3 fruit fly cellular contexts compared by ENCODE assay signal in genomic region chr3R:25292864-25293284, dm6.
A peak's percentile ranks its signal among the peaks of the same experiment; 100 is the strongest.
TF ChIP-seq lines count a peak whose summit lies in the region.

TSS of gene CG31098 (minus strand) at chr3R:25292977.

TF ChIP-seq in whole organism, adult, 20 proteins besides CTCF, POLR2A, EP300 and RAD21 (continued from another document):
- TF ChIP-seq pad (GFP tag; optimal IDR thresholded peaks at IDR 0.05; lab: Kevin White, UChicago) (peak; percentile 35), cic (GFP tag; optimal IDR thresholded peaks at IDR 0.05; lab: Kevin White, UChicago) (peak; percentile 92)

TF ChIP-seq in whole organism, embryonic, 481 proteins besides CTCF, POLR2A, EP300 and RAD21 (continued from another document and continues in another):
- TF ChIP-seq CG17328 (GFP tag; IDR thresholded peaks at IDR 0.05; lab: Robert Waterston, UW), result no peak
- no peak for TF ChIP-seq jigr1 (GFP tag; IDR thresholded peaks at IDR 0.05; lab: Robert Waterston, UW)
- peak; percentile 47 to 51 for TF ChIP-seq Trl (optimal IDR thresholded peaks at IDR 0.05; lab: Kevin White, UChicago)
- TF ChIP-seq Trl (GFP tag; optimal IDR thresholded peaks at IDR 0.05; lab: Kevin White, UChicago), result no peak
- TF ChIP-seq odd (GFP tag; optimal IDR thresholded peaks at IDR 0.05; lab: Kevin White, UChicago), result peak; percentile 53
- no peak for TF ChIP-seq dimm (GFP tag; IDR thresholded peaks at IDR 0.05; lab: Robert Waterston, UW)
- TF ChIP-seq Hr3 (GFP tag; optimal IDR thresholded peaks at IDR 0.05; lab: Kevin White, UChicago), result no peak
- peak; percentile 39 for TF ChIP-seq ATbp (GFP tag; optimal IDR thresholded peaks at IDR 0.05; lab: Kevin White, UChicago)
- TF ChIP-seq CG2129 (GFP tag; IDR thresholded peaks at IDR 0.05; lab: Robert Waterston, UW; ENCODE audit: partially characterized antibody), result no peak
- TF ChIP-seq Atf-2 (GFP tag; optimal IDR thresholded peaks at IDR 0.05; lab: Kevin White, UChicago), result no peak
- TF ChIP-seq tna (GFP tag; IDR thresholded peaks at IDR 0.05; lab: Robert Waterston, UW; ENCODE audit: partially characterized antibody), result no peak
- no peak for TF ChIP-seq CG17912 (GFP tag; optimal IDR thresholded peaks at IDR 0.05; lab: Kevin White, UChicago)
- TF ChIP-seq usp (GFP tag; optimal IDR thresholded peaks at IDR 0.05; lab: Kevin White, UChicago), result no peak
- TF ChIP-seq CG4707 (GFP tag; optimal IDR thresholded peaks at IDR 0.05; lab: Kevin White, UChicago), result no peak
- no peak for TF ChIP-seq CG11695 (GFP tag; IDR thresholded peaks at IDR 0.05; lab: Robert Waterston, UW)
- TF ChIP-seq zfh1 (GFP tag; IDR thresholded peaks at IDR 0.05; lab: Robert Waterston, UW), result no peak
- no peak for TF ChIP-seq CG6791 (GFP tag; IDR thresholded peaks at IDR 0.05; lab: Robert Waterston, UW; ENCODE audit: partially characterized antibody)
- TF ChIP-seq Dfd (GFP tag; optimal IDR thresholded peaks at IDR 0.05; lab: Kevin White, UChicago), result no peak
- TF ChIP-seq oc (tag; optimal IDR thresholded peaks at IDR 0.05; lab: Kevin White, UChicago), result no peak
- no peak for TF ChIP-seq D (optimal IDR thresholded peaks at IDR 0.05; lab: Kevin White, UChicago)
- no peak for TF ChIP-seq D (GFP tag; optimal IDR thresholded peaks at IDR 0.05; lab: Kevin White, UChicago)
- TF ChIP-seq CG2889 (GFP tag; IDR thresholded peaks at IDR 0.05; lab: Robert Waterston, UW), result no peak
- peak; percentile 12 for TF ChIP-seq CG13424 (tag; optimal IDR thresholded peaks at IDR 0.05; lab: Kevin White, UChicago)
- TF ChIP-seq zen (tag; optimal IDR thresholded peaks at IDR 0.05; lab: Kevin White, UChicago), result no peak
- no peak for TF ChIP-seq wdn (GFP tag; IDR thresholded peaks at IDR 0.05; lab: Robert Waterston, UW)
- TF ChIP-seq sisA (GFP tag; IDR thresholded peaks at IDR 0.05; lab: Robert Waterston, UW), result no peak
- TF ChIP-seq Rfx (GFP tag; IDR thresholded peaks at IDR 0.05; lab: Robert Waterston, UW), result peak; percentile 7; the same call in 1 of the 2 replicates
- no peak for TF ChIP-seq Opbp (GFP tag; IDR thresholded peaks at IDR 0.05; lab: Robert Waterston, UW; ENCODE audit: partially characterized antibody)
- TF ChIP-seq PHDP (tag; optimal IDR thresholded peaks at IDR 0.05; lab: Kevin White, UChicago), result peak; percentile 60
- TF ChIP-seq CG8290 (GFP tag; optimal IDR thresholded peaks at IDR 0.05; lab: Kevin White, UChicago), result no peak
- TF ChIP-seq CG8290 (tag; optimal IDR thresholded peaks at IDR 0.05; lab: Kevin White, UChicago), result peak in 1 of 2 experiments; percentile 11
- peak; percentile 51 for TF ChIP-seq CG13894 (tag; optimal IDR thresholded peaks at IDR 0.05; lab: Kevin White, UChicago)
- TF ChIP-seq CG13296 (GFP tag; optimal IDR thresholded peaks at IDR 0.05; lab: Kevin White, UChicago), result peak; percentile 70
- TF ChIP-seq D19B (GFP tag; optimal IDR thresholded peaks at IDR 0.05; lab: Kevin White, UChicago), result no peak
- TF ChIP-seq NC2α (GFP tag; optimal IDR thresholded peaks at IDR 0.05; lab: Kevin White, UChicago), result no peak
- TF ChIP-seq org-1 (GFP tag; optimal IDR thresholded peaks at IDR 0.05; lab: Kevin White, UChicago), result no peak
- no peak for TF ChIP-seq Deaf1 (tag; optimal IDR thresholded peaks at IDR 0.05; lab: Kevin White, UChicago)
- TF ChIP-seq lola (GFP tag; optimal IDR thresholded peaks at IDR 0.05; lab: Kevin White, UChicago), result no peak
- no peak for TF ChIP-seq tgo (GFP tag; IDR thresholded peaks at IDR 0.05; lab: Robert Waterston, UW)
- no peak for TF ChIP-seq CG4424 (GFP tag; optimal IDR thresholded peaks at IDR 0.05; lab: Kevin White, UChicago)
- TF ChIP-seq ind (GFP tag; optimal IDR thresholded peaks at IDR 0.05; lab: Kevin White, UChicago), result no peak
- TF ChIP-seq zen2 (GFP tag; IDR thresholded peaks at IDR 0.05; lab: Robert Waterston, UW; ENCODE audit: partially characterized antibody), result no peak
- TF ChIP-seq CG31388 (GFP tag; optimal IDR thresholded peaks at IDR 0.05; lab: Kevin White, UChicago), result no peak
- no peak for TF ChIP-seq CG33213 (GFP tag; optimal IDR thresholded peaks at IDR 0.05; lab: Kevin White, UChicago)
- no peak for TF ChIP-seq CG6272 (GFP tag; IDR thresholded peaks at IDR 0.05; lab: Robert Waterston, UW)
- TF ChIP-seq schlank (tag; optimal IDR thresholded peaks at IDR 0.05; lab: Kevin White, UChicago), result no peak
- TF ChIP-seq Dll (GFP tag; IDR thresholded peaks at IDR 0.05; lab: Robert Waterston, UW; ENCODE audit: partially characterized antibody), result no peak
- no peak for TF ChIP-seq CG7372 (GFP tag; IDR thresholded peaks at IDR 0.05; lab: Robert Waterston, UW)
- TF ChIP-seq CG2202 (tag; optimal IDR thresholded peaks at IDR 0.05; lab: Kevin White, UChicago), result no peak
- TF ChIP-seq unc-4 (GFP tag; IDR thresholded peaks at IDR 0.05; lab: Robert Waterston, UW; ENCODE audit: partially characterized antibody), result peak; percentile 43; the same call in 1 of the 2 replicates
- TF ChIP-seq Abd-B (GFP tag; optimal IDR thresholded peaks at IDR 0.05; lab: Kevin White, UChicago), result no peak
- no peak for TF ChIP-seq CG17361 (GFP tag; IDR thresholded peaks at IDR 0.05; lab: Robert Waterston, UW)
- peak; percentile 48 for TF ChIP-seq CG18599 (GFP tag; optimal IDR thresholded peaks at IDR 0.05; lab: Kevin White, UChicago)
- no peak for TF ChIP-seq CG10267 (tag; optimal IDR thresholded peaks at IDR 0.05; lab: Kevin White, UChicago)
- TF ChIP-seq CG30020 (tag; optimal IDR thresholded peaks at IDR 0.05; lab: Kevin White, UChicago), result no peak
- TF ChIP-seq CG7786 (GFP tag; optimal IDR thresholded peaks at IDR 0.05; lab: Kevin White, UChicago), result no peak
- TF ChIP-seq pho (GFP tag; optimal IDR thresholded peaks at IDR 0.05; lab: Kevin White, UChicago), result no peak
- TF ChIP-seq CG32767 (GFP tag; IDR thresholded peaks at IDR 0.05; lab: Robert Waterston, UW), result peak; percentile 78
- no peak for TF ChIP-seq ac (GFP tag; optimal IDR thresholded peaks at IDR 0.05; lab: Kevin White, UChicago)
- no peak for TF ChIP-seq bsh (GFP tag; optimal IDR thresholded peaks at IDR 0.05; lab: Kevin White, UChicago)
- TF ChIP-seq run (tag; optimal IDR thresholded peaks at IDR 0.05; lab: Kevin White, UChicago), result no peak
- TF ChIP-seq MBD-R2 (GFP tag; IDR thresholded peaks at IDR 0.05; lab: Robert Waterston, UW), result no peak
- TF ChIP-seq grn (GFP tag; optimal IDR thresholded peaks at IDR 0.05; lab: Kevin White, UChicago), result no peak
- TF ChIP-seq CG42726 (GFP tag; IDR thresholded peaks at IDR 0.05; lab: Robert Waterston, UW; ENCODE audit: partially characterized antibody), result no peak
- TF ChIP-seq Oli (tag; optimal IDR thresholded peaks at IDR 0.05; lab: Kevin White, UChicago), result no peak
- TF ChIP-seq YL-1 (GFP tag; optimal IDR thresholded peaks at IDR 0.05; lab: Kevin White, UChicago), result peak; percentile 0
- TF ChIP-seq dati (GFP tag; IDR thresholded peaks at IDR 0.05; lab: Robert Waterston, UW), result no peak

TF ChIP-seq in whole organism, prepupa, 60 proteins besides CTCF, POLR2A, EP300 and RAD21 (continued from another document):
- peak; percentile 55 for TF ChIP-seq CG16779 (tag; optimal IDR thresholded peaks at IDR 0.05; lab: Kevin White, UChicago)
